Fruit fly (Drosophila melanogaster): Measurements from ENCODE around the gene Uch-L5.

Gene Uch-L5

DNA sequence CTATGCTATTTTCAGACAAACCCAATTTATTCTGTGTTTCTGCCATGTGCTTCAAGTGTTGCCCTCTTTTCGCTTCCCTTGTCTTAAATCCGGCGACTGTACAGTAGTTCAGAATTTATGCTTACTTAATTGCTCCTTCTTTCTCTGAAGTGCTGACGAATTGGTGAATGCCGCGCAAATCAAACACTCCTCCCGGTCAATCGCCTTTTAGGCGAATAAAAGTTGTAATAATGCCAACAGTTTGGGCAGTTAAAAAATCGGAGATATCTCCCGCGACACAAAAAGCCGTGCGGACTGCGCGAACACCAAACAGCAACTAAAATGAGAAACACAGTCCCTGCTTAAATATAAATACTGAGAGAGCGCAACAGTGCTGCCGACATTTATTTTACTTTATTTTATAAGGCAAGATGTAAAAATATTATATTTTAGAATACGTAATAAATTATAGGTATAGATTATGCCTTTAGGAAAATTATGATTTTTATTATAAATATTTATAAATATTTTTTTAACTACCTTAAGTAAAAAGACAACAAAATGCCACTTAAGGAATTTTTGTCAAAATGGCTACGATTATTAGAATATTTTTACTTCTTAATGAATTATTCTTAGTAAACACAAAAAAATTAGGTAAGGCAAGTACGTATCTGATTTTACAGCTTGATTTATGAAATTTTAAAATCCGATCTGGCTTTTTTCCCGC is 28.4 kb upstream of the Uch-L5 start, which contains the start of gene path (continued):
- TF ChIP-seq mam (GFP tag; optimal IDR thresholded peaks at IDR 0.05) (no peak), CG16863 (GFP tag; optimal IDR thresholded peaks at IDR 0.05) (no peak), CG8281 (tag; optimal IDR thresholded peaks at IDR 0.05) (no peak), amos (GFP tag; IDR thresholded peaks at IDR 0.05; ENCODE audit: partially characterized antibody) (no peak; the same call in 1 of the 2 replicates), Hsf (GFP tag; optimal IDR thresholded peaks at IDR 0.05) (no peak), pan (optimal IDR thresholded peaks at IDR 0.05) (no peak), pan (GFP tag; optimal IDR thresholded peaks at IDR 0.05 in 1 of 2, IDR thresholded peaks at IDR 0.05 in 1 of 2) (peak in 1 of 2 experiments; percentile 10), Gsc (GFP tag; IDR thresholded peaks at IDR 0.05) (no peak), CG16813 (GFP tag; IDR thresholded peaks at IDR 0.05; ENCODE audit: partially characterized antibody) (no peak), CG4820 (GFP tag; optimal IDR thresholded peaks at IDR 0.05) (no peak), CG12744 (GFP tag; optimal IDR thresholded peaks at IDR 0.05) (no peak), Scr (GFP tag; IDR thresholded peaks at IDR 0.05; ENCODE audit: partially characterized antibody) (no peak), CG8359 (GFP tag; optimal IDR thresholded peaks at IDR 0.05; ENCODE audit: borderline replicate concordance) (no peak), Xrp1 (GFP tag; IDR thresholded peaks at IDR 0.05) (peak; percentile 48; the same call in 1 of the 2 replicates), CG12155 (GFP tag; optimal IDR thresholded peaks at IDR 0.05) (no peak), CG5180 (GFP tag; optimal IDR thresholded peaks at IDR 0.05) (peak; percentile 19), CG10431 (GFP tag; optimal IDR thresholded peaks at IDR 0.05) (peak; percentile 2), CG7963 (GFP tag; IDR thresholded peaks at IDR 0.05; ENCODE audit: partially characterized antibody) (no peak), knrl (GFP tag; IDR thresholded peaks at IDR 0.05; ENCODE audit: partially characterized antibody) (no peak), bab2 (GFP tag; optimal IDR thresholded peaks at IDR 0.05) (no peak)

DNA sequence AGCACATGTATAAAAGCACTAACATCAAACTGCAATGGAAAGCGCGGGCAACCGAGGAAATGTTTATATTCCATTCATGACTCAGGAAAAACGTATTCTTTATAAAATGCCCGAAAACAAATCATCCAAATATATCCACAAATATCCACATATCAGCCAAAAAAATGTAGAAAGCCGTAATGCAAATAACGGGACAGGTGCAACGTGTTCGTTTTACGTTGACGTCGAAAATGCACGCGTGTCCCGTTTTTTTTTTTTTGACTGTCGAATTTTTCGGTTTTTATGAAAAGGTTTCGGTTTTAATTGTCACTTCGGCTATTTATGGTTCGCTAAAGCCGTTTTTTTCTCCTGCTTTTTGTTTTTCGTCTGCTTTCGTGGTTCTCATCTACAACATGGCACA is 27.8 kb upstream of the Uch-L5 start:
- TF ChIP-seq vvl (GFP tag; IDR thresholded peaks at IDR 0.05), result no peak
- TF ChIP-seq eve (GFP tag; optimal IDR thresholded peaks at IDR 0.05), result peak in 1 of 2 experiments; percentile 55
- TF ChIP-seq CG9437 (GFP tag; optimal IDR thresholded peaks at IDR 0.05), result peak; percentile 52

DNA sequence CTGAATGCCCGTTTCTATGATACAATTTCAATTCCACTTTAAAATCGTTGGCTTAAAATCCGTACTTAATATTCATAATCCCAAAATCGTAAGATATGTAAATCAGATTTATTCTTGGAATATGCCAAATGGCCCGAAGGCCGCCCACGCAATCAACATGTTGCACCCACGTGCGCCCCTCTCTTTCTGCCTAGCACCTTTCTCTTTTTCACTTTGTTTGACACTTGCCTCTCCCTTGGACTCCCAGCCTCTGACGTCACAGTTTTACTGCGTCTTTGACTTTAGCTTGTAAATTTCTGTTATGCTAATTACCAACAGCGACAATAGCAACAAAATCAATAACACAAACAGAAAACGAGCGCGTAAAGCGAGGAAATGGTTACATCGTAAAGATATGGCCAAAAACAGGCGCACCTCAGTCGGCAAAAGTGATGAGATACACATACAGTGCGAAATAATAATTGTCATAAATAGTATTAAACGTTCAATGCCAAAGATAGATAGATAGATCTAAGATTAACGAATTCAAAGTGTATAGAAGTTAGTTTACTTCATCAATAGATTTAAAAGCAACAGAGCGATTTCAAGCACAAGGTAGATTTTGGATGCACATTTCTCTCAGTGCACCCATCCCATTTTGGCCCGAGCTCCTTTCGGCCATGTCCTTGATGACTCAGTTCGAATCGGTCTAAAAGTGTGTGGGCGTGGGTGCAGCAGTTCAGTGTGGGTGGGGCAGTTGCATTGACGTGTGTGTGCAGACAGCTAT is 27.0 kb upstream of the Uch-L5 start:
- TF ChIP-seq CG17359 (tag; optimal IDR thresholded peaks at IDR 0.05), result no peak
- TF ChIP-seq ash1 (GFP tag; optimal IDR thresholded peaks at IDR 0.05), result no peak
- no peak for TF ChIP-seq chm (GFP tag; IDR thresholded peaks at IDR 0.05)
- no peak for TF ChIP-seq CG17802 (tag; optimal IDR thresholded peaks at IDR 0.05)
- TF ChIP-seq Pdp1 (GFP tag; optimal IDR thresholded peaks at IDR 0.05), result peak in 1 of 2 experiments; percentile 32
- TF ChIP-seq CG2712 (tag; optimal IDR thresholded peaks at IDR 0.05), result peak; percentile 14
- no peak for TF ChIP-seq z (GFP tag; IDR thresholded peaks at IDR 0.05)
- no peak for TF ChIP-seq CG10366 (GFP tag; IDR thresholded peaks at IDR 0.05)
- TF ChIP-seq Meics (GFP tag; optimal IDR thresholded peaks at IDR 0.05), result peak; percentile 34
- TF ChIP-seq Adf1 (GFP tag; IDR thresholded peaks at IDR 0.05), result no peak
- no peak for TF ChIP-seq Dip2 (GFP tag; IDR thresholded peaks at IDR 0.05)
- peak; percentile 40 for TF ChIP-seq cwo (GFP tag; optimal IDR thresholded peaks at IDR 0.05)
- 0 out of 2 replicates have a peak, but pooled peaks have one; percentile 18 for TF ChIP-seq HLH3B (GFP tag; IDR thresholded peaks at IDR 0.05)
- peak; percentile 70 for TF ChIP-seq Med (GFP tag)
- peak in 1 of 2 experiments; percentile 1 for TF ChIP-seq dpn (GFP tag; optimal IDR thresholded peaks at IDR 0.05)
- no peak for TF ChIP-seq gro (GFP tag; optimal IDR thresholded peaks at IDR 0.05)
- no peak for TF ChIP-seq Gsc (GFP tag; IDR thresholded peaks at IDR 0.05)
- TF ChIP-seq CG7271 (tag; optimal IDR thresholded peaks at IDR 0.05), result no peak
- no peak for TF ChIP-seq CG10565 (GFP tag; optimal IDR thresholded peaks at IDR 0.05)
- no peak for TF ChIP-seq CG7745 (tag; optimal IDR thresholded peaks at IDR 0.05)
- TF ChIP-seq vvl (GFP tag; IDR thresholded peaks at IDR 0.05), result peak; percentile 7; the same call in 1 of the 2 replicates
- no peak for TF ChIP-seq Elba2 (GFP tag; optimal IDR thresholded peaks at IDR 0.05)
- no peak for TF ChIP-seq NFAT (GFP tag; IDR thresholded peaks at IDR 0.05)
- TF ChIP-seq CG1233 (GFP tag; optimal IDR thresholded peaks at IDR 0.05), result peak; percentile 30
